Worm (Caenorhabditis elegans): ENCODE measurements around the gene rgs-11.

DNA sequence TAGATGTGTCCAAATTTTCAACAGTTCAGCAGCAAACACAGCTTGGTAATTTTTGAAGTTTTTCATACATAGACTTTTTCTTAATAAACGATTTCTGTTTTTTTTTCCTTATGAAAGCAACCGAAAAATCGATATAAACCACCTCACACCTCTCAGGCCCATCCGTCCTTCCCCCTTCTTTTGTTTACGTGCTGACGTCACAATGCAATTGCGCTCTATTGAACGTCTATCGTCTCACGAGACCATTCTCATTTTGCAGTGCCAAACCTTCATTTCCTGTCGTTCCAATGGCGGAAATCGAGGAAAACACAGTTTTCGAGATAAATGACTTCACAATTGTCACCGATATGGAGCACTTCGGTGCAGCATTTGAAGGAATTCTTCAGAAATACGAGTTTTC, 18.9 kb downstream of the rgs-11 start, which contains the start of gene rbg-1:
- peak; percentile 60 for TF ChIP-seq lin-15B (tag; optimal IDR thresholded peaks at IDR 0.05)
- peak; percentile 8 for TF ChIP-seq fos-1 (tag; optimal IDR thresholded peaks at IDR 0.05)
- TF ChIP-seq pqm-1 (tag; optimal IDR thresholded peaks at IDR 0.05): no peak
- no peak for TF ChIP-seq zag-1 (tag; optimal IDR thresholded peaks at IDR 0.05)
- peak; percentile 60 to 68 for TF ChIP-seq lsy-2 (tag; optimal IDR thresholded peaks at IDR 0.05)
- no peak for TF ChIP-seq nhr-76 (tag; optimal IDR thresholded peaks at IDR 0.05)
- no peak for TF ChIP-seq ztf-11 (tag; optimal IDR thresholded peaks at IDR 0.05)
- no peak for TF ChIP-seq nhr-237 (tag; optimal IDR thresholded peaks at IDR 0.05)

Data from whole organism, L1 larva.